Worm (Caenorhabditis elegans) whole organism, L1 larva: ENCODE data around the gene wrt-2.

Experiments
- C04F5.9 ChIP-seq: sonication (generic microtip); optimal IDR thresholded peaks from 2 replicates; lab custom pipeline; 2016; ENCODE audit warnings: missing genetic modification characterization, missing compliant biosample characterization
- dpl-1 ChIP-seq, 3 experiments: fragments of 150-350 bp in 2 of 3; sonication (generic microtip) in 1 of 3; optimal IDR thresholded peaks; 2 replicates each; lab custom pipeline; 2014 to 2017; ENCODE audit warnings: missing biosample characterization in 3 of 3, missing genetic modification characterization in 3 of 3, missing genetic modification reagents in 3 of 3
- fos-1 ChIP-seq: fragments of 150-350 bp; optimal IDR thresholded peaks from 2 replicates; lab custom pipeline; 2014; ENCODE audit warnings: missing biosample characterization, missing genetic modification characterization
- lin-13 ChIP-seq: fragments of 150-350 bp; optimal IDR thresholded peaks from 2 replicates; lab custom pipeline; 2014; ENCODE audit warnings: missing biosample characterization, missing genetic modification reagents, missing genetic modification characterization
- lin-15B ChIP-seq: fragments of 150-350 bp; sonication (generic microtip); optimal IDR thresholded peaks from 3 replicates; lab custom pipeline; 2014; ENCODE audit warnings: missing biosample characterization, missing genetic modification characterization
- mdl-1 ChIP-seq, 2 experiments: fragments of 150-350 bp; optimal IDR thresholded peaks; 2 replicates each; lab custom pipeline; 2014 to 2017; ENCODE audit warnings: missing biosample characterization in 2 of 2, missing genetic modification characterization in 2 of 2, inconsistent platforms in 1 of 2
- nhr-90 ChIP-seq: sonication (generic microtip); optimal IDR thresholded peaks from 2 replicates; lab custom pipeline; 2016; ENCODE audit warnings: mild to moderate bottlenecking, missing genetic modification characterization, missing compliant biosample characterization; ENCODE audit not compliant: poor library complexity
- pag-3 ChIP-seq: sonication (generic microtip); optimal IDR thresholded peaks from 2 replicates; lab custom pipeline; 2017; ENCODE audit warnings: missing genetic modification characterization, mild to moderate bottlenecking, missing compliant biosample characterization, antibody characterized with exemption, borderline replicate concordance; ENCODE audit not compliant: insufficient read depth
- skn-1 ChIP-seq: fragments of 150-350 bp; optimal IDR thresholded peaks from 2 replicates; lab custom pipeline; 2014; ENCODE audit warnings: missing biosample characterization, missing genetic modification characterization
- snpc-4 ChIP-seq: fragments of 150-350 bp; optimal IDR thresholded peaks from 2 replicates; lab custom pipeline; 2014; ENCODE audit warnings: missing biosample characterization, missing genetic modification characterization
- sox-4 ChIP-seq: sonication (generic microtip); optimal IDR thresholded peaks from 2 replicates; lab custom pipeline; 2016; ENCODE audit warnings: missing genetic modification characterization, missing compliant biosample characterization
- swsn-7 ChIP-seq: sonication (generic microtip); optimal IDR thresholded peaks from 2 replicates; lab custom pipeline; 2016; ENCODE audit warnings: missing genetic modification characterization, missing compliant biosample characterization
- unc-62 ChIP-seq: fragments of 150-350 bp; optimal IDR thresholded peaks from 2 replicates; lab custom pipeline; 2014; ENCODE audit warnings: missing biosample characterization, missing genetic modification reagents, missing genetic modification characterization
- zag-1 ChIP-seq: fragments of 150-350 bp; optimal IDR thresholded peaks from 2 replicates; lab custom pipeline; 2014; ENCODE audit warnings: missing biosample characterization, missing genetic modification characterization

DNA sequence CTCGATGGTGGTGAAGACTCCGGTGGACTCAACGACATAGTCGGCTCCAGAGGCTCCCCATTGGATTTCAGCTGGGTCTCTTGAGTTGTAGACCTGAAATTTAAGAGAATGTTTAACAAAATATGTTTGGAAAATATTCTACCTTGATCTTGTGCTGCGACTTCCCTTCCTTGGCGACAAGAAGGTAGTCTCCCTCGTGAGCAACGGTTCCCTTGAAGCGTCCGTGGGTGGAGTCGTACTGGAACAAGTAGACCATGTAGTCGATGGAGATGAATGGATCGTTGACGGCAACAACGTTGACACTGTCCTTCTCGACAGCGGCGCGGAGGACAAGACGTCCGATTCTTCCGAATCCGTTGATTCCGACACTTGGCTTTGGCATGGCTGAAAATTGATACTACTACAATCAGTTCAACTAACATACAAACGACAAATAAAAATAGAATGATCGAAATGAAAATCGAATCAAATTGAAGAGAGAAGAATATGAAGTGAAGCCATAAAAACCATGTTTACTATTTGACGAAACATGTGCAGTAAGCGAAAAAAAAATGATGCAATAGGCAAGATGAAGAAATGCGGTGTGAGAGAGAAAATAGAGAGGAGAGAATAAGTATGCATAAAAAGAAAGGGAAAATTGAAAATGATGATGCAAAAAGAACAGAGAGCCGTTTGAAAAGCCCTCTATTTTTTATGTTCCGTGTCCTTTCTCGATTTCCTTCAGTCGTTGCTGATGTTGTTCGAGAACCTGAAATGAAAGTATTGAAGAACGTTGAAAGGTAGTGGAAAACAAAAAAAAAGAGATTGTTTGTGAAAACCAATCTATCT lies 20.4 kb upstream of the wrt-2 start, which contains the start of gene gpd-2:
- TF ChIP-seq swsn-7 (tag; lab: Kevin White, UChicago): no peak
- no peak for TF ChIP-seq lin-13 (GFP tag; lab: Kevin White, UChicago)
- TF ChIP-seq lin-15B (tag; lab: Kevin White, UChicago): no peak
- TF ChIP-seq skn-1 (tag; lab: Kevin White, UChicago): no peak
- TF ChIP-seq fos-1: no peak
- no peak for TF ChIP-seq zag-1 (tag; lab: Kevin White, UChicago)
- TF ChIP-seq sox-4 (tag; lab: Kevin White, UChicago): no peak
- no peak for TF ChIP-seq pag-3 (tag; lab: Kevin White, UChicago)
- no peak for TF ChIP-seq snpc-4
- TF ChIP-seq nhr-90: no peak
- TF ChIP-seq unc-62 (GFP tag; lab: Kevin White, UChicago): no peak
- no peak for TF ChIP-seq mdl-1 (tag; optimal IDR thresholded peaks at IDR 0.05; lab: Kevin White, UChicago)
- TF ChIP-seq C04F5.9 (tag; lab: Kevin White, UChicago): no peak
- TF ChIP-seq dpl-1 (GFP tag; optimal IDR thresholded peaks at IDR 0.05; lab: Kevin White, UChicago): no peak
